Worm (Caenorhabditis elegans) whole organism, mixed stage, embryonic: ENCODE results near the gene wrt-6.

Experiments
- bed-3 ChIP-seq: fragments of 200-800 bp; sonication (Bioruptor generic); optimal IDR thresholded peaks from 3 replicates; lab custom pipeline; 2018; ENCODE audit warnings: mild to moderate bottlenecking, missing genetic modification characterization, moderate library complexity, missing compliant biosample characterization
- ceh-83 ChIP-seq: fragments of 200-800 bp; sonication (Bioruptor generic); optimal IDR thresholded peaks from 2 replicates; lab custom pipeline; 2018; ENCODE audit warnings: mild to moderate bottlenecking, missing genetic modification characterization, missing compliant biosample characterization
- elt-3 ChIP-seq: fragments of 150-350 bp; optimal IDR thresholded peaks from 2 replicates; lab custom pipeline; 2014; ENCODE audit warnings: missing biosample characterization, missing genetic modification characterization
- unc-39 ChIP-seq: fragments of 150-350 bp; optimal IDR thresholded peaks from 2 replicates; lab custom pipeline; 2014; ENCODE audit warnings: missing biosample characterization, missing genetic modification characterization

ce11 chrX:3470307-3470706 is 9.7 kb upstream of the wrt-6 start:
- TF ChIP-seq elt-3 (tag; lab: Kevin White, UChicago) = no peak
- TF ChIP-seq ceh-83 (GFP tag; lab: Kevin White, UChicago) = no peak
- no peak for TF ChIP-seq unc-39 (tag; lab: Kevin White, UChicago)
- TF ChIP-seq bed-3 (GFP tag; lab: Kevin White, UChicago) = no peak
